Worm (Caenorhabditis elegans) whole organism, L4 larva: Measurements from ENCODE around the gene C05E4.7.

Source experiments
- F10B5.3 ChIP-seq: sonication (generic microtip); optimal IDR thresholded peaks from 2 replicates; lab custom pipeline; 2016; ENCODE audit warnings: mild to moderate bottlenecking, missing genetic modification characterization, missing compliant biosample characterization
- F44E2.7 ChIP-seq: fragments of 200-800 bp; sonication (Bioruptor generic); IDR thresholded peaks from 2 replicates; pipeline ENCODE4 v2.1.2; 2022; ENCODE audit warnings: missing genetic modification characterization, missing compliant biosample characterization
- R02D3.7 ChIP-seq: fragments of 150-350 bp; sonication (generic microtip); optimal IDR thresholded peaks from 3 replicates; lab custom pipeline; 2014; ENCODE audit warnings: missing biosample characterization, missing genetic modification characterization
- T20F7.1 ChIP-seq: fragments of 200-800 bp; sonication (Bioruptor generic); optimal IDR thresholded peaks from 2 replicates; lab custom pipeline; 2018; ENCODE audit warnings: mild to moderate bottlenecking, missing genetic modification characterization, missing compliant biosample characterization
- Y5F2A.4 ChIP-seq: fragments of 200-800 bp; sonication (Bioruptor generic); optimal IDR thresholded peaks from 2 replicates; lab custom pipeline; 2018; ENCODE audit warnings: mild to moderate bottlenecking, missing genetic modification characterization, missing compliant biosample characterization
- Y75B8A.6 ChIP-seq: fragments of 200-800 bp; sonication (Bioruptor generic); IDR thresholded peaks from 2 replicates; pipeline ENCODE4 v1.3.6; 2022; ENCODE audit warnings: missing genetic modification reagents, missing genetic modification characterization, missing compliant biosample characterization
- aly-2 ChIP-seq: sonication (generic microtip); optimal IDR thresholded peaks from 2 replicates; lab custom pipeline; 2018; ENCODE audit warnings: missing biosample characterization, missing genetic modification characterization
- arid-1 ChIP-seq: fragments of 200-800 bp; sonication (Bioruptor generic); conservative IDR thresholded peaks from 2 replicates; pipeline ENCODE4 v1.3.6; 2022; ENCODE audit warnings: missing genetic modification reagents, missing genetic modification characterization, missing compliant biosample characterization
- attf-4 ChIP-seq: sonication (generic microtip); optimal IDR thresholded peaks from 3 replicates; lab custom pipeline; 2017; ENCODE audit warnings: missing biosample characterization, missing genetic modification characterization
- ceh-20 ChIP-seq: fragments of 200-800 bp; sonication (Bioruptor generic); IDR thresholded peaks from 2 replicates; pipeline ENCODE4 v1.3.6; 2022; ENCODE audit warnings: missing genetic modification reagents, missing genetic modification characterization, missing compliant biosample characterization
- ceh-28 ChIP-seq: fragments of 150-350 bp; optimal IDR thresholded peaks from 2 replicates; lab custom pipeline; 2014; ENCODE audit warnings: missing biosample characterization, missing genetic modification reagents, missing genetic modification characterization
- ceh-32 ChIP-seq: sonication (generic microtip); optimal IDR thresholded peaks from 2 replicates; lab custom pipeline; 2016; ENCODE audit warnings: mild to moderate bottlenecking, missing genetic modification characterization, missing compliant biosample characterization; ENCODE audit not compliant: poor library complexity
- ceh-82 ChIP-seq: sonication (generic microtip); optimal IDR thresholded peaks from 2 replicates; lab custom pipeline; 2017; ENCODE audit warnings: missing biosample characterization, missing genetic modification characterization
- ces-1 ChIP-seq: fragments of 150-350 bp; sonication (generic microtip); optimal IDR thresholded peaks from 4 replicates; lab custom pipeline; 2014; ENCODE audit warnings: missing biosample characterization, missing genetic modification reagents, missing genetic modification characterization
- cey-2 ChIP-seq: sonication (generic microtip); optimal IDR thresholded peaks from 3 replicates; lab custom pipeline; 2017; ENCODE audit warnings: missing genetic modification characterization, mild to moderate bottlenecking, missing compliant biosample characterization, antibody characterized with exemption, borderline replicate concordance; ENCODE audit not compliant: insufficient read depth
- daf-12 ChIP-seq: fragments of 150-350 bp; optimal IDR thresholded peaks from 2 replicates; lab custom pipeline; 2014; ENCODE audit warnings: missing biosample characterization, missing genetic modification reagents, missing genetic modification characterization
- dmd-9 ChIP-seq: fragments of 200-800 bp; sonication (Bioruptor generic); IDR thresholded peaks from 2 replicates; pipeline ENCODE4 v1.3.6; 2022; ENCODE audit warnings: missing genetic modification reagents, missing genetic modification characterization, missing compliant biosample characterization
- dpl-1 ChIP-seq: fragments of 150-350 bp; optimal IDR thresholded peaks from 2 replicates; lab custom pipeline; 2014; ENCODE audit warnings: missing biosample characterization, missing genetic modification reagents, missing genetic modification characterization
- duxl-1 ChIP-seq: sonication (generic microtip); optimal IDR thresholded peaks from 2 replicates; lab custom pipeline; 2016; ENCODE audit warnings: mild to moderate bottlenecking, missing genetic modification characterization, moderate library complexity, missing compliant biosample characterization; ENCODE audit not compliant: poor library complexity
- egl-27 ChIP-seq: sonication (generic microtip); optimal IDR thresholded peaks from 3 replicates; lab custom pipeline; 2017; ENCODE audit warnings: missing biosample characterization, missing genetic modification reagents, missing genetic modification characterization
- egl-43 ChIP-seq: fragments of 200-800 bp; sonication (Bioruptor generic); IDR thresholded peaks from 2 replicates; pipeline ENCODE4 v1.3.6; 2022; ENCODE audit warnings: missing genetic modification reagents, missing genetic modification characterization, missing compliant biosample characterization
- gei-8 ChIP-seq: fragments of 200-800 bp; sonication (Bioruptor generic); optimal IDR thresholded peaks from 2 replicates; lab custom pipeline; 2018; ENCODE audit warnings: mild to moderate bottlenecking, missing genetic modification characterization, missing compliant biosample characterization
- hlh-11 ChIP-seq: fragments of 200-800 bp; sonication (Bioruptor generic); optimal IDR thresholded peaks from 2 replicates; lab custom pipeline; 2018; ENCODE audit warnings: mild to moderate bottlenecking, missing genetic modification characterization, missing compliant biosample characterization
- hmg-1.1 ChIP-seq: fragments of 200-800 bp; sonication (Bioruptor generic); IDR thresholded peaks from 2 replicates; pipeline ENCODE4 v1.3.6; 2022; ENCODE audit warnings: missing genetic modification reagents, missing genetic modification characterization, missing compliant biosample characterization
- jun-1 ChIP-seq: fragments of 150-350 bp; optimal IDR thresholded peaks from 2 replicates; lab custom pipeline; 2014; ENCODE audit warnings: missing biosample characterization, missing genetic modification reagents, missing genetic modification characterization
- lir-3 ChIP-seq: sonication (generic microtip); optimal IDR thresholded peaks from 2 replicates; lab custom pipeline; 2016; ENCODE audit warnings: mild to moderate bottlenecking, missing genetic modification characterization, missing compliant biosample characterization
- lsy-2 ChIP-seq, 2 experiments: fragments of 150-350 bp in 1 of 2; sonication (generic microtip) in 1 of 2; optimal IDR thresholded peaks; 2 replicates each; lab custom pipeline; 2014 to 2017; ENCODE audit warnings: missing biosample characterization in 2 of 2, missing genetic modification characterization in 2 of 2
- madf-5 ChIP-seq, 2 experiments: fragments of 200-800 bp; sonication (Bioruptor generic); IDR thresholded peaks; 2 replicates each; pipeline ENCODE4 v1.3.6; 2022; ENCODE audit warnings: missing compliant biosample characterization in 2 of 2, missing genetic modification characterization in 2 of 2
- madf-9 ChIP-seq: fragments of 200-800 bp; sonication (Bioruptor generic); conservative IDR thresholded peaks from 2 replicates; pipeline ENCODE4 v1.3.6; 2022; ENCODE audit warnings: missing genetic modification reagents, missing genetic modification characterization, missing compliant biosample characterization
- mdl-1 ChIP-seq, 2 experiments: fragments of 150-350 bp in 1 of 2; sonication (generic microtip) in 1 of 2; optimal IDR thresholded peaks; 2 replicates each; lab custom pipeline; 2014 to 2017; ENCODE audit warnings: missing biosample characterization in 2 of 2, missing genetic modification characterization in 2 of 2
- nhr-237 ChIP-seq: sonication (generic microtip); optimal IDR thresholded peaks from 2 replicates; lab custom pipeline; 2017; ENCODE audit warnings: missing biosample characterization, missing genetic modification characterization
- nhr-48 ChIP-seq: sonication (generic microtip); optimal IDR thresholded peaks from 2 replicates; lab custom pipeline; 2016; ENCODE audit warnings: mild to moderate bottlenecking, missing genetic modification characterization, missing compliant biosample characterization
- pha-4 ChIP-seq, 2 experiments: fragments of 150-350 bp in 1 of 2; fragments of 200-800 bp in 1 of 2; sonication (Bioruptor generic) in 1 of 2; IDR thresholded peaks in 1 of 2; optimal IDR thresholded peaks in 1 of 2; 2 replicates each; pipeline versions ENCODE4 v1.3.6 to Lab custom; 2014 to 2022; ENCODE audit warnings: missing genetic modification characterization in 2 of 2, missing genetic modification reagents in 2 of 2, missing biosample characterization in 1 of 2, missing compliant biosample characterization in 1 of 2
- pqm-1 ChIP-seq: sonication (generic microtip); optimal IDR thresholded peaks from 2 replicates; lab custom pipeline; 2017; ENCODE audit warnings: missing biosample characterization, missing genetic modification characterization
- sdz-12 ChIP-seq: fragments of 200-800 bp; sonication (Bioruptor generic); optimal IDR thresholded peaks from 2 replicates; lab custom pipeline; 2018; ENCODE audit warnings: mild to moderate bottlenecking, missing genetic modification characterization, missing compliant biosample characterization
- snpc-4 ChIP-seq: fragments of 150-350 bp; optimal IDR thresholded peaks from 2 replicates; lab custom pipeline; 2014; ENCODE audit warnings: missing biosample characterization, missing genetic modification characterization
- unc-62 ChIP-seq, 3 experiments: fragments of 150-350 bp in 1 of 3; sonication (generic microtip); optimal IDR thresholded peaks in 2 of 3; peaks in 1 of 3; 1 replicate in 1 of 3; 2 replicates in 2 of 3; lab custom pipeline; 2014 to 2017; ENCODE audit warnings: missing biosample characterization in 3 of 3, missing genetic modification characterization in 3 of 3, missing genetic modification reagents in 3 of 3, missing genotype in 1 of 3
- vab-7 ChIP-seq: fragments of 200-800 bp; sonication (Bioruptor generic); IDR thresholded peaks from 2 replicates; pipeline ENCODE4 v1.3.6; 2022; ENCODE audit warnings: missing genetic modification reagents, missing genetic modification characterization, missing compliant biosample characterization
- zfp-3 ChIP-seq: fragments of 200-800 bp; sonication (Bioruptor generic); conservative IDR thresholded peaks from 2 replicates; pipeline ENCODE4 v1.3.6; 2022; ENCODE audit warnings: missing genetic modification reagents, missing genetic modification characterization, missing compliant biosample characterization
- ztf-7 ChIP-seq: fragments of 150-350 bp; optimal IDR thresholded peaks from 2 replicates; lab custom pipeline; 2014; ENCODE audit warnings: missing biosample characterization, missing genetic modification characterization

The C05E4.7 gene

DNA sequence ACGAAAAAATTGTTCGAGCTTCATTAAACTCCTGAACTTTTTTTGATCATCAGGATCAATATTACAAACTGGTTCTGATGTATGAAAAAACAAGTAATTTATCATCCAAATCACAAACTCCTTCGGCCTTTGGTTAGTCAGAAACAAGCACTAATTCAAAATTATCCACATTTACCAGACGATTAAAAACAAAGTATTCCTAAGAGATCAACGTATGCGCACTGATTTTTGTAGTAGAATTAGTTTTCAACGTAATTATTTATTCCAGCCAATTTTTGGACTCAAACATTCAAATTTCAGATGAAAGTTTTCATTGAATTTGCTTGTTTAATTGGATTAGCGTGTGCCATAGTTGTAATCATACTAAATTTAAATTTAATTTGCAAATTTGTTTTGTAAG lies 35.0 kb upstream of the C05E4.7 start, which contains the start of gene srbc-38:
Gene srbc-38 (plus strand): TSS at position 301 of the 400 bp plus-strand sequence.
- TF ChIP-seq F10B5.3 (no peak), Y5F2A.4 (GFP tag; lab: Kevin White, UChicago) (no peak), T20F7.1 (GFP tag; lab: Kevin White, UChicago) (no peak), vab-7 (no peak), daf-12 (tag; lab: Kevin White, UChicago) (no peak), hlh-11 (tag; lab: Kevin White, UChicago) (no peak), jun-1 (tag; lab: Kevin White, UChicago) (no peak), lir-3 (tag; lab: Kevin White, UChicago) (no peak), F44E2.7 (GFP tag; lab: Robert Waterston, UW) (no peak), ceh-20 (no peak), nhr-48 (tag; lab: Kevin White, UChicago) (no peak), aly-2 (tag; lab: Kevin White, UChicago) (no peak), Y75B8A.6 (GFP tag; lab: Robert Waterston, UW) (no peak), ceh-82 (tag; lab: Kevin White, UChicago) (no peak)

DNA sequence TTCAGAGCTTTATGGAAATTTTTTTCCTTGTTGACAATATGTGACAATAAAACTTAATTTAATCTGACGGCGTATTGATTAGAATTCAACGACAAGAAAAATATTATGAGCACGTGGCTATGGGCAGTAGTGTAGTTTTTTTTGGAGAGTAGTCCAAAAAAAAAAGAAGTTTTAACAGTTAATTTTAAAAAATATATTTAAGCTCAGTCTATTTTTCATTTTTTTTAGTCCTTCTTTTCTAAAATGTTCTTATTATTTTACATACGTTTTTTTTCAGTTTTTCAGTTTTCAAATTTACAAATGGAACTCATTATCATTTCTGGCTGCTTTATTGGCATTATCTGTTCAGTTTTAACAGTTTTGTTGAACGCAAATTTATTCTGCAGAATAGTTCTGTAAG lies 33.1 kb upstream of the C05E4.7 start, which contains the start of gene srbc-39:
Gene srbc-39 (plus strand): TSS at position 301 of the 400 bp plus-strand sequence.
- no peak for TF ChIP-seq egl-27 (tag; lab: Kevin White, UChicago)
- no peak for TF ChIP-seq cey-2 (tag; lab: Kevin White, UChicago)
- no peak for TF ChIP-seq mdl-1 (tag; optimal IDR thresholded peaks at IDR 0.05; lab: Kevin White, UChicago)
- no peak for TF ChIP-seq dmd-9 (GFP tag; lab: Robert Waterston, UW)
- no peak for TF ChIP-seq snpc-4
- no peak for TF ChIP-seq duxl-1
- no peak for TF ChIP-seq ces-1 (GFP tag; lab: Kevin White, UChicago)
- no peak for TF ChIP-seq ceh-32 (tag; lab: Kevin White, UChicago)
- TF ChIP-seq lsy-2 (tag; optimal IDR thresholded peaks at IDR 0.05; lab: Kevin White, UChicago), result no peak
- TF ChIP-seq dpl-1, result no peak
- TF ChIP-seq jun-1 (tag; lab: Kevin White, UChicago), result no peak
- no peak for TF ChIP-seq pqm-1 (tag; lab: Kevin White, UChicago)

DNA sequence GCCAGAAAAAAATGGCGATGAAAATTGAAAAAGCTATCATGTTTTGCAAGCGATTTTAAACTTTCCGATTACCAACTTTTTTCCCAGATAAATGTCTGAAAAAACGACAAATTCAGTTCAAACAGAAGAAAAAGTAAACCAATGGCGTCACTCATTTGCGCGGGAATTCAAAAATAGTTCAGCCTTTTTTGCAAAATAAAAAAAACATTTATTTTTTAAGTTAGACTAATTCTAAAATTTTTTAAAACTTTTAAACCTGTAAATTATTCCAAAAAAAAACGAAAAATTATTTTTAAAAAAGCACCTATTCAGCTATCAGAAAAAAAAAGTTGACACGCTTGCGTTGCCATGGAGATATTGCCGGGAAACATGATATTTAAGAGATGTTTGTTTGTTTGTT lies 29.0 kb upstream of the C05E4.7 start, which contains the start of gene cyp-33C11:
Gene cyp-33C11 (minus strand): TSS at position 101 of the 400 bp plus-strand sequence.
- TF ChIP-seq ztf-7 (tag; lab: Kevin White, UChicago), result no peak
- TF ChIP-seq ceh-20, result no peak
- no peak for TF ChIP-seq nhr-237 (tag; lab: Kevin White, UChicago)
- no peak for TF ChIP-seq unc-62 (GFP tag; optimal IDR thresholded peaks at IDR 0.05 in 1 of 2; lab: Kevin White, UChicago)
- TF ChIP-seq unc-62 (tag; optimal IDR thresholded peaks at IDR 0.05; lab: Kevin White, UChicago), result no peak
- no peak for TF ChIP-seq sdz-12 (GFP tag; lab: Kevin White, UChicago)
- TF ChIP-seq Y5F2A.4 (GFP tag; lab: Kevin White, UChicago), result no peak
- TF ChIP-seq gei-8 (GFP tag; lab: Kevin White, UChicago), result no peak
- no peak for TF ChIP-seq zfp-3 (GFP tag; lab: Robert Waterston, UW)
- no peak for TF ChIP-seq mdl-1 (tag; optimal IDR thresholded peaks at IDR 0.05; lab: Kevin White, UChicago)
- TF ChIP-seq hmg-1.1 (GFP tag; lab: Robert Waterston, UW), result no peak
- TF ChIP-seq R02D3.7 (tag; lab: Kevin White, UChicago), result no peak
- TF ChIP-seq, all 104 proteins: peak for 0

DNA sequence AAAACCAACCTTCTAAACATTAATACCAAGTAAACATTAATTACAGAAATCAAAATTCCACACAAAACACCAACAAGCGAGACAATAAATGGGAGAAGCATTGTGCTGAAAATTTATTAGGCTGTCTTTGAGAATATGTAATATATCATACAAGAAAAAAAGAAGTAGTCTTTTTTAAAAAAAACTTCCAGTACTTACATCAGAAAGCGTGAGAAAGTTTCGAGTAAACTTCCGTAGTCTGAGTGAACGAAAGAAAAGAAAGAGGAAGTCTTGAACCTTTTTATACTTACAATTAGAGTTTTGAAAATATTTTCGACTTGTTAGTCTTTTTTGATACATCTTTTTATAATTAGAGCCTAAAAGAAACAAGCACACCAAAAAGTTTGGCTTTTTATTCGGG lies 22.2 kb upstream of the C05E4.7 start, which contains the start of gene srbc-40:
Gene srbc-40 (minus strand): TSS at position 101 of the 400 bp plus-strand sequence.
- TF ChIP-seq ceh-32 (tag; lab: Kevin White, UChicago), result no peak
- TF ChIP-seq attf-4 (tag; lab: Kevin White, UChicago), result no peak
- no peak for TF ChIP-seq egl-43 (GFP tag; lab: Robert Waterston, UW)
- no peak for TF ChIP-seq pha-4 (GFP tag; IDR thresholded peaks at IDR 0.05; lab: Robert Waterston, UW)
- TF ChIP-seq pha-4 (tag; optimal IDR thresholded peaks at IDR 0.05; lab: Kevin White, UChicago), result no peak
- no peak for TF ChIP-seq daf-12 (tag; lab: Kevin White, UChicago)
- no peak for TF ChIP-seq ceh-28
- no peak for TF ChIP-seq madf-9 (GFP tag; lab: Robert Waterston, UW)
- TF ChIP-seq arid-1 (GFP tag; lab: Robert Waterston, UW), result no peak
- TF ChIP-seq R02D3.7 (tag; lab: Kevin White, UChicago), result no peak
- no peak for TF ChIP-seq madf-5 (GFP tag; IDR thresholded peaks at IDR 0.05; lab: Robert Waterston, UW)
- TF ChIP-seq ceh-82 (tag; lab: Kevin White, UChicago), result no peak
- TF ChIP-seq Y75B8A.6 (GFP tag; lab: Robert Waterston, UW), result no peak
- TF ChIP-seq Y5F2A.4 (GFP tag; lab: Kevin White, UChicago), result no peak
